Fruit fly (Drosophila melanogaster): ENCODE data around the gene CG43954.

DNA sequence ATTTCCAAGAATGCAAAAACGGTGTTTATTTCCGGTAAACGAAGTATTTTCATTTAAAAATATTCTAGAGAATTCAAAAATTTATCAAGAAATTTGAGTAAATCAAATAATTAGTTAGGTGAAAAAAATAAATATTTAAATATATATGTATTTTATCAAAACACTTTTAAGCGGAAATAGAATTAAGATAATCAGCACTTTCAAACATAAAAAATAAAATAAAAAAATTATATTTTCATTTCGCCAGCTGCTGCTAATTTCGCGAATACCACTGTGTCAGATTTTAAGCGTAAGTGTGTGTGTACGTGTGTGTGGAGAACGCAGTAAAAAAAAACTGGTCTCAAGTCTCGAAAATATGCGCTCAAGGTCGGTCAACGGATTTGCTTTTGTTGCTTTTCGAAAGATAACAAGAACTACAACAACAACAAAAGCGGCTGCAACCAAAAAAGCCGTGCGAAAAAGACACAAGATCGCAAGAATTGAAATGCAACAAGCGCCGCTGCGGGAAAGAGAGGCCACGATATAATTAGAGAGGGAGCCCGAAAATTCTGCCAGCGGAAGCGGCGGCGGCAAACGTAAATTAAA, 1.7 kb downstream of the CG43954 start:
- TF ChIP-seq Hr38 (GFP tag; optimal IDR thresholded peaks at IDR 0.05) (no peak), CG6163 (GFP tag; IDR thresholded peaks at IDR 0.05) (peak; percentile 7; the same call in 1 of the 3 replicates)

Measured in whole organism, prepupa.